Worm (Caenorhabditis elegans) whole organism, late embryonic: ENCODE data around the gene C25E10.4.

Experiments
- K02D7.2 ChIP-seq: sonication (generic microtip); optimal IDR thresholded peaks from 2 replicates; lab custom pipeline; 2017; ENCODE audit warnings: mild to moderate bottlenecking, missing genetic modification characterization, missing compliant biosample characterization
- T23F11.4 ChIP-seq: fragments of 200-800 bp; sonication (Bioruptor generic); optimal IDR thresholded peaks from 2 replicates; lab custom pipeline; 2018; ENCODE audit warnings: mild to moderate bottlenecking, missing genetic modification characterization, missing compliant biosample characterization
- Y22D7AL.16 ChIP-seq: sonication (generic microtip); optimal IDR thresholded peaks from 2 replicates; lab custom pipeline; 2016; ENCODE audit warnings: missing genetic modification characterization, missing compliant biosample characterization
- ahr-1 ChIP-seq: sonication (generic microtip); optimal IDR thresholded peaks from 2 replicates; lab custom pipeline; 2016; ENCODE audit warnings: missing genetic modification characterization, missing compliant biosample characterization
- ama-1 ChIP-seq: fragments of 150-350 bp; optimal IDR thresholded peaks from 2 replicates; lab custom pipeline; 2014
- ceh-14 ChIP-seq: sonication (generic microtip); optimal IDR thresholded peaks from 2 replicates; lab custom pipeline; 2016; ENCODE audit warnings: missing genotype, missing genetic modification characterization, missing compliant biosample characterization
- ceh-18 ChIP-seq: sonication (generic microtip); optimal IDR thresholded peaks from 2 replicates; lab custom pipeline; 2016; ENCODE audit warnings: missing genetic modification characterization, missing compliant biosample characterization
- ceh-19 ChIP-seq: fragments of 200-800 bp; sonication (Bioruptor generic); optimal IDR thresholded peaks from 2 replicates; lab custom pipeline; 2018; ENCODE audit warnings: mild to moderate bottlenecking, missing genetic modification characterization, missing compliant biosample characterization
- ceh-2 ChIP-seq: sonication (generic microtip); optimal IDR thresholded peaks from 2 replicates; lab custom pipeline; 2016; ENCODE audit warnings: missing genotype, missing genetic modification characterization, missing compliant biosample characterization
- ceh-24 ChIP-seq: sonication (generic microtip); optimal IDR thresholded peaks from 2 replicates; lab custom pipeline; 2016; ENCODE audit warnings: mild to moderate bottlenecking, missing genetic modification characterization, missing compliant biosample characterization
- ceh-31 ChIP-seq: sonication (generic microtip); optimal IDR thresholded peaks from 2 replicates; lab custom pipeline; 2016; ENCODE audit warnings: missing genetic modification characterization, missing compliant biosample characterization
- ceh-45 ChIP-seq: fragments of 200-800 bp; sonication (Bioruptor generic); IDR thresholded peaks from 2 replicates; pipeline ENCODE4 v1.3.6; 2022; ENCODE audit warnings: missing genetic modification reagents, missing genetic modification characterization, missing compliant biosample characterization
- ceh-48 ChIP-seq: sonication (generic microtip); optimal IDR thresholded peaks from 2 replicates; lab custom pipeline; 2016; ENCODE audit warnings: missing genetic modification characterization, inconsistent platforms, missing compliant biosample characterization
- ceh-6 ChIP-seq: fragments of 200-800 bp; sonication (Bioruptor generic); optimal IDR thresholded peaks from 2 replicates; lab custom pipeline; 2018; ENCODE audit warnings: mild to moderate bottlenecking, missing genetic modification characterization, missing compliant biosample characterization
- dve-1 ChIP-seq: sonication (generic microtip); optimal IDR thresholded peaks from 2 replicates; lab custom pipeline; 2017; ENCODE audit warnings: antibody characterized with exemption, mild to moderate bottlenecking, missing genetic modification characterization, missing compliant biosample characterization
- elt-2 ChIP-seq: sonication (generic microtip); optimal IDR thresholded peaks from 2 replicates; lab custom pipeline; 2016; ENCODE audit warnings: missing genetic modification reagents, missing genetic modification characterization, missing compliant biosample characterization
- elt-4 ChIP-seq: sonication (generic microtip); optimal IDR thresholded peaks from 2 replicates; lab custom pipeline; 2016; ENCODE audit warnings: missing genetic modification characterization, missing compliant biosample characterization
- fkh-6 ChIP-seq: sonication (generic microtip); optimal IDR thresholded peaks from 2 replicates; lab custom pipeline; 2016; ENCODE audit warnings: missing genetic modification characterization, missing compliant biosample characterization
- gmeb-2 ChIP-seq: sonication (generic microtip); optimal IDR thresholded peaks from 2 replicates; lab custom pipeline; 2016; ENCODE audit warnings: missing genetic modification characterization, inconsistent platforms, missing compliant biosample characterization
- hlh-15 ChIP-seq: sonication (generic microtip); optimal IDR thresholded peaks from 2 replicates; lab custom pipeline; 2016; ENCODE audit warnings: missing genetic modification characterization, missing compliant biosample characterization
- hlh-30 ChIP-seq: sonication (generic microtip); optimal IDR thresholded peaks from 2 replicates; lab custom pipeline; 2017; ENCODE audit warnings: antibody characterized with exemption, missing genetic modification characterization, missing compliant biosample characterization; ENCODE audit not compliant: insufficient read depth
- hlh-6 ChIP-seq: sonication (generic microtip); optimal IDR thresholded peaks from 2 replicates; lab custom pipeline; 2016; ENCODE audit warnings: missing genotype, missing genetic modification characterization, missing compliant biosample characterization
- lim-6 ChIP-seq: sonication (generic microtip); optimal IDR thresholded peaks from 2 replicates; lab custom pipeline; 2016; ENCODE audit warnings: missing genetic modification characterization, missing compliant biosample characterization
- lin-11 ChIP-seq: fragments of 200-800 bp; sonication (Bioruptor generic); optimal IDR thresholded peaks from 2 replicates; lab custom pipeline; 2018; ENCODE audit warnings: mild to moderate bottlenecking, missing genetic modification characterization, missing compliant biosample characterization
- nfya-1 ChIP-seq: sonication (generic microtip); optimal IDR thresholded peaks from 2 replicates; lab custom pipeline; 2017; ENCODE audit warnings: missing genetic modification characterization, mild to moderate bottlenecking, missing compliant biosample characterization, antibody characterized with exemption, moderate library complexity
- nhr-11 ChIP-seq: fragments of 150-350 bp; optimal IDR thresholded peaks from 2 replicates; lab custom pipeline; 2014; ENCODE audit warnings: missing biosample characterization, missing genetic modification characterization
- nhr-232 ChIP-seq: sonication (generic microtip); optimal IDR thresholded peaks from 2 replicates; lab custom pipeline; 2016; ENCODE audit warnings: missing genetic modification characterization, missing compliant biosample characterization
- npax-4 ChIP-seq: sonication (generic microtip); optimal IDR thresholded peaks from 2 replicates; lab custom pipeline; 2016; ENCODE audit warnings: missing genetic modification characterization, missing compliant biosample characterization
- pat-9 ChIP-seq: fragments of 200-800 bp; sonication (Bioruptor generic); optimal IDR thresholded peaks from 2 replicates; lab custom pipeline; 2018; ENCODE audit warnings: mild to moderate bottlenecking, missing genetic modification characterization, moderate library complexity, missing compliant biosample characterization
- pax-1 ChIP-seq: fragments of 150-350 bp; optimal IDR thresholded peaks from 2 replicates; lab custom pipeline; 2014; ENCODE audit warnings: missing biosample characterization, missing genetic modification characterization
- sox-2 ChIP-seq: fragments of 200-800 bp; sonication (Bioruptor generic); IDR thresholded peaks from 2 replicates; pipeline ENCODE4 v1.3.6; 2022; ENCODE audit warnings: missing genetic modification reagents, missing genetic modification characterization, missing compliant biosample characterization
- syd-9 ChIP-seq: sonication (generic microtip); optimal IDR thresholded peaks from 2 replicates; lab custom pipeline; 2016; ENCODE audit warnings: mild to moderate bottlenecking, missing genetic modification characterization, moderate library complexity, missing compliant biosample characterization
- tbx-2 ChIP-seq: sonication (generic microtip); optimal IDR thresholded peaks from 2 replicates; lab custom pipeline; 2016; ENCODE audit warnings: missing genetic modification characterization, missing compliant biosample characterization
- tbx-7 ChIP-seq: sonication (generic microtip); optimal IDR thresholded peaks from 2 replicates; lab custom pipeline; 2016; ENCODE audit warnings: missing genotype, missing genetic modification characterization, missing compliant biosample characterization
- ttx-3 ChIP-seq: sonication (generic microtip); optimal IDR thresholded peaks from 2 replicates; lab custom pipeline; 2016; ENCODE audit warnings: missing genetic modification reagents, missing genetic modification characterization, missing compliant biosample characterization
- unc-3 ChIP-seq, 2 experiments: fragments of 200-800 bp in 1 of 2; sonication (Bioruptor generic) in 1 of 2; sonication (generic microtip) in 1 of 2; conservative IDR thresholded peaks in 1 of 2; optimal IDR thresholded peaks in 1 of 2; 2 replicates each; pipeline versions ENCODE4 v1.3.6 to Lab custom; 2016 to 2022; ENCODE audit warnings: missing compliant biosample characterization in 2 of 2, missing genetic modification characterization in 2 of 2, missing genetic modification reagents in 1 of 2
- unc-86 ChIP-seq: sonication (generic microtip); optimal IDR thresholded peaks from 2 replicates; lab custom pipeline; 2016; ENCODE audit warnings: missing genetic modification characterization, missing compliant biosample characterization
- zip-5 ChIP-seq: sonication (generic microtip); optimal IDR thresholded peaks from 2 replicates; lab custom pipeline; 2016; ENCODE audit warnings: missing genetic modification characterization, missing compliant biosample characterization
- ztf-16 ChIP-seq: sonication (generic microtip); optimal IDR thresholded peaks from 2 replicates; lab custom pipeline; 2017; ENCODE audit warnings: missing genetic modification characterization, missing compliant biosample characterization

The C25E10.4 gene

DNA sequence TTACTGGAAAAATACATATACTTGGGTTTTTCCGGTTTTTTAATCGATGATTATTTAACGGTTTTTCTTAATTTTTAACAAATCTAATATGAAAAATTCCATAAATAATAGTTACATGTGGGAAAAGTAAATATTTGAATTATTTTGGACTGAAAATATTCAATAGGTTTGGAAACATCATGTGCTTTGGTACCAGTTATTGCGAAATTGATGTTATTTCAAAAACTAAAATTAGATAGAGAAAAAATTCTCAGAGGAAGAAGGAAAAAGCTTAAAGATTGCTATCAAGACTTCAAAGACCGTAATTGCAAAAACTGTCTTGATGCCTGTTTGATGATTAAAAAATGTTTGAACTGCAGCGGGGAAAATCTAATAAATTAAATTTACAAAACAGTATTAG is 31.6 kb downstream of the C25E10.4 start:
- TF ChIP-seq ama-1 (lab: Kevin White, UChicago) = no peak
- no peak for TF ChIP-seq zip-5
- TF ChIP-seq tbx-2 = no peak
- no peak for TF ChIP-seq gmeb-2 (tag; lab: Kevin White, UChicago)
- TF ChIP-seq ceh-18 (tag; lab: Kevin White, UChicago) = no peak
- TF ChIP-seq hlh-30 = no peak
- TF ChIP-seq dve-1 (tag; lab: Kevin White, UChicago) = no peak
- no peak for TF ChIP-seq npax-4 (tag; lab: Kevin White, UChicago)
- TF ChIP-seq, all 69 proteins: peak for 0

DNA sequence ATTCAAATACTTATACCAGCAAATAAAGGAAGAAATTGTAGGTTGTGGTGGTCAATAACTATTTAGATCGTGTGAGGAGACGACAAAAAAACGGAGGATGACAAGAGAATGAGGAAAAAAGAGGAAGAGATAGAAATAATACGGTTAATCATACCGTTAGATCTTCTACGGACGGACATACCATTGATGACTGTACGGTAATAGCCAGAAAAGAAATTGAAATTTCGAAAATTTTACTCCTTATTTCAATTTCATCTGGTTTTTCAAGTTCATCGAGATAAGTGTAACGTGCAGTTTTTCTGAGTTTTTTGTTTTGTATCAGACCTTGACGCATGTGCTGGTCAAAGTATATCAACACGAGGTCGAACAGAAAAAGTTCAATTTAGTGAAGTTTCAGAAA is 32.5 kb downstream of the C25E10.4 start:
- TF ChIP-seq elt-4 (tag; lab: Kevin White, UChicago) (no peak), elt-2 (tag; lab: Kevin White, UChicago) (no peak), ceh-31 (tag; lab: Kevin White, UChicago) (no peak), K02D7.2 (tag; lab: Kevin White, UChicago) (no peak), lin-11 (tag; lab: Kevin White, UChicago) (no peak), tbx-7 (tag; lab: Kevin White, UChicago) (no peak), hlh-15 (tag; lab: Kevin White, UChicago) (no peak), ceh-6 (GFP tag; lab: Kevin White, UChicago) (no peak), syd-9 (tag; lab: Kevin White, UChicago) (no peak), ceh-19 (GFP tag; lab: Kevin White, UChicago) (no peak), dve-1 (tag; lab: Kevin White, UChicago) (no peak), unc-86 (tag; lab: Kevin White, UChicago) (no peak), ztf-16 (no peak)

DNA sequence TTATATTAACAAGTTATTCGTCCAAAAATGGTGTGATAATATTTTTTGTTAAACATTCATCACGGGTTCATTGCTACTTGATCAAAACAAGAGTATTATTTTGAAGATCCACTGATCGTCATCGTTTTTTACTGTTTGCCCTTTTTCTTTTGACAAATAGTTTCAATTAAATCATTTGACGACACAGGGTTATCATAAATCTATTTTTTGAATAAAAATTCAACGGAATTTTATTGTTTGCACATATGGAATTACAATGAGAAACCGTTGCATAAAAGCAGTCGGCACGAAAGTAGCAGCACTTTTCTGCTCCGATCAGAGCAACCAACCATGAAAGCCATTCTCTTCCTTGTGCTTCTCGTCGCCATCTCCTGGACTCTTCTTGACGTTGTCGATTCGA is 34.3 kb downstream of the C25E10.4 start, which contains the start of gene fip-2:
fip-2 (plus strand) TSS at position 301 of the 400 bp plus-strand sequence.
- TF ChIP-seq pax-1 (tag; lab: Kevin White, UChicago) = no peak
- TF ChIP-seq npax-4 (tag; lab: Kevin White, UChicago) = no peak
- no peak for TF ChIP-seq ttx-3 (tag; lab: Kevin White, UChicago)
- no peak for TF ChIP-seq zip-5
- TF ChIP-seq ceh-2 (tag; lab: Kevin White, UChicago) = no peak
- no peak for TF ChIP-seq ceh-24
- no peak for TF ChIP-seq ahr-1
- TF ChIP-seq T23F11.4 = no peak
- TF ChIP-seq ama-1 (lab: Kevin White, UChicago) = no peak
- TF ChIP-seq dve-1 (tag; lab: Kevin White, UChicago) = no peak
- no peak for TF ChIP-seq syd-9 (tag; lab: Kevin White, UChicago)
- no peak for TF ChIP-seq nhr-11 (tag; lab: Kevin White, UChicago)
- TF ChIP-seq lim-6 = no peak
- TF ChIP-seq gmeb-2 (tag; lab: Kevin White, UChicago) = no peak
- TF ChIP-seq hlh-30 = no peak
- TF ChIP-seq fkh-6 (tag; lab: Kevin White, UChicago) = no peak
- TF ChIP-seq nfya-1 = no peak

DNA sequence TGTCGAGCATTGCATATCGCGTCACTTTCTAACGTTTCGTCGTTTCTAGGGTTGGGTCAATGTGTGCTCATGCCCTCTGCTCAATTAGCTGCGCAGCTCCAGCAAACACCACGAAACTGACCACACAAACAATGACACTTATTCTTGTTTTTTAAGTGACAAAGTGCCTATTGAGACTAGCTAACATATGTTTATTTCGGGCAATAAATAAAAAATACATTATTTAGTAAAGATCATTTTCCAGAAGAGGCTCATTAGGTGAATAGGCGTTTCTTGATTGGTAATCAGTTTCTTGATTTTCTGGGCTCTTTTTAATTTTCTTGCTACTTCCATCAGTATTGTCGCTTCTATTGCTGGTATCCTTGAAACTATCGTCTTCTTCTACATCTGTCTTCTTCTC is 36.3 kb downstream of the C25E10.4 start, which contains the start of gene T27E4.5:
T27E4.5 (minus strand) TSS at position 101 of the 400 bp plus-strand sequence.
- no peak for TF ChIP-seq sox-2 (GFP tag; lab: Robert Waterston, UW)
- TF ChIP-seq nhr-232 (tag; lab: Kevin White, UChicago) = no peak
- TF ChIP-seq T23F11.4 = no peak
- TF ChIP-seq ceh-45 = no peak
- no peak for TF ChIP-seq hlh-6
- TF ChIP-seq pat-9 = no peak
- TF ChIP-seq ceh-48 (tag; lab: Kevin White, UChicago) = no peak
- no peak for TF ChIP-seq ceh-14 (tag; lab: Kevin White, UChicago)
- no peak for TF ChIP-seq Y22D7AL.16
- TF ChIP-seq tbx-2 = no peak
- TF ChIP-seq tbx-7 (tag; lab: Kevin White, UChicago) = no peak
- TF ChIP-seq unc-3 (GFP tag; conservative IDR thresholded peaks at IDR 0.05; lab: Robert Waterston, UW) = no peak
- no peak for TF ChIP-seq unc-3 (tag; optimal IDR thresholded peaks at IDR 0.05; lab: Kevin White, UChicago)
